Fruit fly (Drosophila melanogaster): Measurements from ENCODE around the gene alpha-Est2.

DNA sequence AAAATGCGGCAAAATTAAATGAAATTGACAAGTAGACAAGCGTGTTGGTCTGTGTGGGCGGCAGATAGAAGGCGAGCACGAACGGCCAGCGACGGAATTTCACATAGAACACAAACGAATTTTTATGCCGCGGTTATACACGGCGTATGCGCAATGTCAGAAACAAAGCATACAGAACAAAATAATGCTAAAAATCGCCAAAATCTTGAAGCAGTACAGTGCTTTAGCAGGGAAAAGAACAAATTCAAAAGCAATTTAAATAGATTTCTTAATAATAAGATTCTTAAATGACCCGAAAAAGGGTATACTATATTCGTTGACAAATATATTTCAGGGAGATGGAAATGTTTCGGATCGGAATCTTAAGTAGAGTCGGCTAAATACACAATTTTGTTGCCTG, 41.1 kb upstream of the alpha-Est2 start:
- TF ChIP-seq dl (GFP tag; optimal IDR thresholded peaks at IDR 0.05; ENCODE audit: insufficient read depth in 1 of 2, partially characterized antibody in 2 of 2) (no peak), h (GFP tag; optimal IDR thresholded peaks at IDR 0.05) (peak; percentile 33)
